Fruit fly (Drosophila melanogaster) whole organism, embryonic: ENCODE measurements around the gene piwi.

Experiments
- Asciz ChIP-seq: fragments of 200-800 bp; sonication (Bioruptor generic); optimal IDR thresholded peaks from 2 replicates; lab custom pipeline; 2017; ENCODE audit warnings: missing biosample characterization, mild to moderate bottlenecking, missing genetic modification characterization, missing genetic modification reagents
- Atf6 ChIP-seq: fragments of 200-800 bp; sonication (Bioruptor generic); IDR thresholded peaks from 2 replicates; pipeline ENCODE4 v1.3.6; 2022; ENCODE audit warnings: missing biosample characterization, missing genetic modification characterization
- B-H1 ChIP-seq: fragments of 200-800 bp; sonication (Bioruptor generic); IDR thresholded peaks from 3 replicates; pipeline ENCODE4 v1.3.6; 2022; ENCODE audit warnings: missing biosample characterization, missing genetic modification characterization
- CG1024 ChIP-seq: fragments of 200-800 bp; sonication (Bioruptor generic); IDR thresholded peaks from 2 replicates; pipeline ENCODE4 v1.3.6; 2022; ENCODE audit warnings: missing biosample characterization, missing genetic modification characterization
- CG11696 ChIP-seq: fragments of 200-800 bp; sonication (Bioruptor generic); IDR thresholded peaks from 2 replicates; pipeline ENCODE4 v1.3.6; 2022; ENCODE audit warnings: missing biosample characterization, missing genetic modification characterization
- CG12219 ChIP-seq: fragments of 200-800 bp; sonication (Bioruptor generic); optimal IDR thresholded peaks from 3 replicates; lab custom pipeline; 2018; ENCODE audit warnings: missing biosample characterization, mild to moderate bottlenecking, missing genetic modification characterization
- CG13424 ChIP-seq: fragments of 200-800 bp; sonication (Bioruptor generic); optimal IDR thresholded peaks from 2 replicates; lab custom pipeline; 2019; ENCODE audit warnings: missing biosample characterization, mild to moderate bottlenecking, missing genetic modification characterization, moderate library complexity
- CG17361 ChIP-seq: fragments of 200-800 bp; sonication (Bioruptor generic); IDR thresholded peaks from 3 replicates; pipeline ENCODE4 v1.3.6; 2022; ENCODE audit warnings: missing biosample characterization, missing genetic modification characterization
- CG17568 ChIP-seq: fragments of 200-800 bp; sonication (Bioruptor generic); optimal IDR thresholded peaks from 2 replicates; lab custom pipeline; 2018; ENCODE audit warnings: missing biosample characterization, mild to moderate bottlenecking, missing genetic modification characterization, moderate library complexity
- CG18262 ChIP-seq: fragments of 200-800 bp; optimal IDR thresholded peaks from 3 replicates; lab custom pipeline; 2019; ENCODE audit warnings: missing biosample characterization, mild to moderate bottlenecking, missing genetic modification characterization, moderate library complexity
- CG18599 ChIP-seq: fragments of 200-800 bp; sonication (Bioruptor generic); optimal IDR thresholded peaks from 3 replicates; lab custom pipeline; 2017; ENCODE audit warnings: missing biosample characterization, missing genetic modification characterization, mild to moderate bottlenecking, moderate library complexity, missing genetic modification reagents
- CG2712 ChIP-seq: fragments of 200-800 bp; optimal IDR thresholded peaks from 3 replicates; lab custom pipeline; 2019; ENCODE audit warnings: missing biosample characterization, mild to moderate bottlenecking, missing genetic modification characterization, moderate library complexity
- CG30403 ChIP-seq: fragments of 200-800 bp; sonication (Bioruptor generic); optimal IDR thresholded peaks from 3 replicates; lab custom pipeline; 2016; ENCODE audit warnings: missing biosample characterization, missing genetic modification characterization
- CG31224 ChIP-seq: fragments of 200-800 bp; sonication (Bioruptor generic); IDR thresholded peaks from 2 replicates; pipeline ENCODE4 v1.3.6; 2022; ENCODE audit warnings: missing biosample characterization, missing genetic modification characterization
- CG4730 ChIP-seq: fragments of 200-800 bp; sonication (Bioruptor generic); IDR thresholded peaks from 2 replicates; pipeline ENCODE4 v1.3.6; 2022; ENCODE audit warnings: missing biosample characterization, missing genetic modification characterization
- CG5180 ChIP-seq: fragments of 200-800 bp; sonication (Bioruptor generic); optimal IDR thresholded peaks from 3 replicates; lab custom pipeline; 2017; ENCODE audit warnings: missing biosample characterization, missing genetic modification characterization, mild to moderate bottlenecking, moderate library complexity, missing genetic modification reagents
- CG6254 ChIP-seq: fragments of 200-800 bp; sonication (Bioruptor generic); optimal IDR thresholded peaks from 3 replicates; lab custom pipeline; 2017; ENCODE audit warnings: mild to moderate bottlenecking, missing biosample characterization, missing genetic modification reagents, missing genetic modification characterization
- CG6689 ChIP-seq: fragments of 200-800 bp; sonication (Bioruptor generic); IDR thresholded peaks from 2 replicates; pipeline ENCODE4 v1.3.6; 2022; ENCODE audit warnings: missing biosample characterization, missing genetic modification characterization
- CG7987 ChIP-seq: fragments of 200-800 bp; sonication (Bioruptor generic); optimal IDR thresholded peaks from 2 replicates; lab custom pipeline; 2018; ENCODE audit warnings: missing biosample characterization, mild to moderate bottlenecking, missing genetic modification characterization, moderate library complexity
- CG8281 ChIP-seq: fragments of 200-800 bp; sonication (Bioruptor generic); optimal IDR thresholded peaks from 2 replicates; lab custom pipeline; 2018; ENCODE audit warnings: missing biosample characterization, mild to moderate bottlenecking, missing genetic modification characterization, moderate library complexity
- CG8290 ChIP-seq, 3 experiments: fragments of 200-800 bp; sonication (Bioruptor generic); optimal IDR thresholded peaks; 2 replicates each; lab custom pipeline; 2016 to 2019; ENCODE audit warnings: missing biosample characterization in 3 of 3, missing genetic modification characterization in 3 of 3, mild to moderate bottlenecking in 2 of 3, moderate library complexity in 1 of 3
- CG9727 ChIP-seq: fragments of 200-800 bp; sonication (Bioruptor generic); optimal IDR thresholded peaks from 3 replicates; lab custom pipeline; 2017; ENCODE audit warnings: missing biosample characterization, mild to moderate bottlenecking, missing genetic modification characterization
- D ChIP-seq, 2 experiments: fragments of 200-800 bp in 1 of 2; fragments of >200 bp in 1 of 2; sonication (Bioruptor generic) in 1 of 2; optimal IDR thresholded peaks; 2 replicates in 1 of 2; 3 replicates in 1 of 2; lab custom pipeline; 2017; ENCODE audit warnings: mild to moderate bottlenecking in 1 of 2, missing biosample characterization in 1 of 2, missing genetic modification characterization in 1 of 2, missing genetic modification reagents in 1 of 2
- Dbx ChIP-seq: fragments of 200-800 bp; sonication (Bioruptor generic); IDR thresholded peaks from 3 replicates; pipeline ENCODE4 v1.3.6; 2022; ENCODE audit warnings: missing biosample characterization, missing genetic modification characterization
- Dip2 ChIP-seq: fragments of 200-800 bp; sonication (Bioruptor generic); IDR thresholded peaks from 2 replicates; pipeline ENCODE4 v1.3.6; 2022; ENCODE audit warnings: missing biosample characterization, missing genetic modification characterization
- E2f1 ChIP-seq: fragments of 200-800 bp; sonication (Bioruptor generic); IDR thresholded peaks from 2 replicates; pipeline ENCODE4 v1.3.6; 2022; ENCODE audit warnings: missing biosample characterization, missing genetic modification characterization
- Ets97D ChIP-seq: fragments of 200-800 bp; sonication (Bioruptor generic); optimal IDR thresholded peaks from 3 replicates; lab custom pipeline; 2016; ENCODE audit warnings: missing biosample characterization, missing genetic modification characterization
- H15 ChIP-seq: fragments of 200-800 bp; sonication (Bioruptor generic); IDR thresholded peaks from 3 replicates; pipeline ENCODE4 v1.3.6; 2022; ENCODE audit warnings: missing biosample characterization, missing genetic modification characterization
- HLH3B ChIP-seq: fragments of 200-800 bp; sonication (Bioruptor generic); IDR thresholded peaks from 2 replicates; pipeline ENCODE4 v1.3.6; 2022; ENCODE audit warnings: missing biosample characterization, missing genetic modification characterization
- Med ChIP-seq: fragments of 200-800 bp; sonication (Bioruptor generic); peaks from one replicate; lab custom pipeline; 2016; ENCODE audit warnings: missing biosample characterization, missing genetic modification characterization, mild to moderate bottlenecking, inconsistent platforms, moderate library complexity
- Meics ChIP-seq: fragments of 200-800 bp; sonication (Bioruptor generic); optimal IDR thresholded peaks from 2 replicates; lab custom pipeline; 2017; ENCODE audit warnings: missing biosample characterization, mild to moderate bottlenecking, missing genetic modification characterization
- NFAT ChIP-seq: fragments of 200-800 bp; sonication (Bioruptor generic); IDR thresholded peaks from 2 replicates; pipeline ENCODE4 v1.3.6; 2022; ENCODE audit warnings: missing biosample characterization, missing genetic modification characterization
- Six4 ChIP-seq: fragments of 200-800 bp; sonication (Bioruptor generic); optimal IDR thresholded peaks from 2 replicates; lab custom pipeline; 2016; ENCODE audit warnings: missing biosample characterization, missing genetic modification characterization
- Spps ChIP-seq: fragments of 200-800 bp; sonication (Bioruptor generic); optimal IDR thresholded peaks from 2 replicates; lab custom pipeline; 2018; ENCODE audit warnings: missing biosample characterization, mild to moderate bottlenecking, missing genetic modification characterization
- TFAM ChIP-seq: fragments of 200-800 bp; sonication (Bioruptor generic); optimal IDR thresholded peaks from 2 replicates; lab custom pipeline; 2017; ENCODE audit warnings: missing biosample characterization, missing genetic modification characterization, inconsistent platforms
- ap ChIP-seq: fragments of 200-800 bp; sonication (Bioruptor generic); IDR thresholded peaks from 2 replicates; pipeline ENCODE4 v1.3.6; 2022; ENCODE audit warnings: missing biosample characterization, missing genetic modification characterization
- ara ChIP-seq: fragments of 200-800 bp; sonication (Bioruptor generic); IDR thresholded peaks from 2 replicates; pipeline ENCODE4 v1.3.6; 2022; ENCODE audit warnings: missing biosample characterization, missing genetic modification characterization
- ato ChIP-seq: fragments of 200-800 bp; sonication (Bioruptor generic); IDR thresholded peaks from 2 replicates; pipeline ENCODE4 v1.3.6; 2022; ENCODE audit warnings: missing biosample characterization, missing genetic modification characterization; ENCODE audit not compliant: partially characterized antibody
- bowl ChIP-seq: fragments of 200-800 bp; sonication (Bioruptor generic); IDR thresholded peaks from 2 replicates; pipeline ENCODE4 v1.3.6; 2022; ENCODE audit warnings: missing biosample characterization, missing genetic modification characterization
- cato ChIP-seq: fragments of 200-800 bp; sonication (Bioruptor generic); optimal IDR thresholded peaks from 2 replicates; lab custom pipeline; 2016; ENCODE audit warnings: missing biosample characterization, missing genetic modification characterization, borderline replicate concordance
- chm ChIP-seq: fragments of 200-800 bp; sonication (Bioruptor generic); IDR thresholded peaks from 2 replicates; pipeline ENCODE4 v1.3.6; 2022; ENCODE audit warnings: missing biosample characterization, missing genetic modification characterization
- esg ChIP-seq: fragments of 200-800 bp; sonication (Bioruptor generic); conservative IDR thresholded peaks from 2 replicates; pipeline ENCODE4 v1.3.6; 2022; ENCODE audit warnings: missing biosample characterization, missing genetic modification characterization
- kah ChIP-seq: fragments of 200-800 bp; sonication (Bioruptor generic); optimal IDR thresholded peaks from 2 replicates; lab custom pipeline; 2018; ENCODE audit warnings: missing biosample characterization, mild to moderate bottlenecking, missing genetic modification characterization
- lbe ChIP-seq: fragments of 200-800 bp; sonication (Bioruptor generic); optimal IDR thresholded peaks from 2 replicates; lab custom pipeline; 2016; ENCODE audit warnings: missing biosample characterization, mild to moderate bottlenecking, missing genetic modification characterization
- lilli ChIP-seq: fragments of 200-800 bp; sonication (Bioruptor generic); optimal IDR thresholded peaks from 3 replicates; lab custom pipeline; 2016; ENCODE audit warnings: missing biosample characterization, missing genetic modification characterization
- peb ChIP-seq: fragments of 200-800 bp; sonication (Bioruptor generic); IDR thresholded peaks from 2 replicates; pipeline ENCODE4 v1.3.6; 2022; ENCODE audit warnings: missing biosample characterization, missing genetic modification characterization
- row ChIP-seq: fragments of 200-800 bp; sonication (Bioruptor generic); IDR thresholded peaks from 3 replicates; pipeline ENCODE4 v1.3.6; 2022; ENCODE audit warnings: missing biosample characterization, missing genetic modification characterization
- sqz ChIP-seq: fragments of 200-800 bp; sonication (Bioruptor generic); optimal IDR thresholded peaks from 3 replicates; lab custom pipeline; 2018; ENCODE audit warnings: missing biosample characterization, mild to moderate bottlenecking, missing genetic modification characterization
- zfh1 ChIP-seq: fragments of 200-800 bp; sonication (Bioruptor generic); IDR thresholded peaks from 3 replicates; pipeline ENCODE4 v1.3.6; 2022; ENCODE audit warnings: missing biosample characterization, missing genetic modification characterization

piwi gene

DNA sequence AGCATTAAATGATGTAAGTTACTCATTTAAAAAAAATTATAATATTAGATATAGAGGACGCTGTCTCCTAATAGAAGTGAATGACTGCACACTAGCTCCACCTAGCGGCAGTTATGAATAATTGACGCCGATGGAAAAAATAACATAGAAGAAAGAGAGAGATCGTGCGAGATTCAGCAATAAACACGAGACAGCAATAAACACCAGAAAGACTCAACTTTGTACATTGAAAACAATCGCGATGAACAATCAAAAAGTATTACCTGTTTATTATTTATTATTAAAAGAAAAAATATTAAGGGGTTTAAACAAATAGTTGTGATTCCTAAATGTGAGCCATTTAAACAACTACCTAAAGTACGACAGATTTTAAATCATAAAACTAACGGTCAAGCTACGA lies 1.1 kb downstream of the piwi start:
- TF ChIP-seq CG6254 (peak; percentile 30), B-H1 (GFP tag; lab: Robert Waterston, UW) (peak; percentile 34; the same call in 1 of the 3 replicates), Meics (GFP tag; lab: Kevin White, UChicago) (peak; percentile 27), CG31224 (peak; percentile 25; the same call in 1 of the 2 replicates), lbe (GFP tag; lab: Kevin White, UChicago) (peak; percentile 17), Spps (tag; lab: Kevin White, UChicago) (peak; percentile 38), NFAT (GFP tag; lab: Robert Waterston, UW) (peak; percentile 66), row (GFP tag; lab: Robert Waterston, UW) (peak; percentile 30; the same call in 1 of the 3 replicates), CG11696 (GFP tag; lab: Robert Waterston, UW) (peak; percentile 68), bowl (0 out of 2 replicates have a peak, but pooled peaks have one; percentile 9), CG30403 (GFP tag; lab: Kevin White, UChicago) (no peak), CG17568 (GFP tag; lab: Kevin White, UChicago) (no peak), HLH3B (GFP tag; lab: Robert Waterston, UW) (peak; percentile 30; the same call in 1 of the 2 replicates), cato (no peak), D (optimal IDR thresholded peaks at IDR 0.05; lab: Kevin White, UChicago) (no peak), D (GFP tag; optimal IDR thresholded peaks at IDR 0.05; lab: Kevin White, UChicago) (peak; percentile 40), CG8281 (tag; lab: Kevin White, UChicago) (peak; percentile 7), CG5180 (peak; percentile 27), peb (GFP tag; lab: Robert Waterston, UW) (peak; percentile 36; the same call in 1 of the 2 replicates), Six4 (GFP tag; lab: Kevin White, UChicago) (peak; percentile 12), zfh1 (GFP tag; lab: Robert Waterston, UW) (0 out of 3 replicates have a peak, but pooled peaks have one; percentile 47), ap (peak; percentile 72), chm (GFP tag; lab: Robert Waterston, UW) (0 out of 2 replicates have a peak, but pooled peaks have one; percentile 9), ara (peak; percentile 63; the same call in 1 of the 2 replicates), CG1024 (GFP tag; lab: Robert Waterston, UW) (peak; percentile 70), CG17361 (GFP tag; lab: Robert Waterston, UW) (peak; percentile 59; the same call in 2 of the 3 replicates), sqz (GFP tag; lab: Kevin White, UChicago) (peak; percentile 76), Asciz (peak; percentile 7), CG13424 (peak; percentile 11), CG8290 (GFP tag; optimal IDR thresholded peaks at IDR 0.05; lab: Kevin White, UChicago) (peak; percentile 76), CG8290 (tag; optimal IDR thresholded peaks at IDR 0.05; lab: Kevin White, UChicago) (no peak), CG9727 (GFP tag; lab: Kevin White, UChicago) (peak; percentile 46), Dbx (no peak), kah (GFP tag; lab: Kevin White, UChicago) (no peak), lilli (peak; percentile 1), H15 (GFP tag; lab: Robert Waterston, UW) (peak; percentile 56), CG18262 (tag; lab: Kevin White, UChicago) (peak; percentile 69), ato (GFP tag; lab: Robert Waterston, UW) (no peak), E2f1 (GFP tag; lab: Robert Waterston, UW) (peak; percentile 39; the same call in 1 of the 2 replicates), CG4730 (GFP tag; lab: Robert Waterston, UW) (0 out of 2 replicates have a peak, but pooled peaks have one; percentile 23), CG2712 (peak; percentile 74), Med (GFP tag; lab: Kevin White, UChicago) (peak; percentile 75), esg (GFP tag; lab: Robert Waterston, UW) (peak; percentile 39), Atf6 (GFP tag; lab: Robert Waterston, UW) (peak; percentile 26; the same call in 1 of the 2 replicates), Dip2 (GFP tag; lab: Robert Waterston, UW) (peak; percentile 91), TFAM (GFP tag; lab: Kevin White, UChicago) (no peak), CG12219 (GFP tag; lab: Kevin White, UChicago) (no peak), CG18599 (GFP tag; lab: Kevin White, UChicago) (no peak), Ets97D (GFP tag; lab: Kevin White, UChicago) (peak; percentile 16), CG6689 (GFP tag; lab: Robert Waterston, UW) (peak; percentile 63), CG7987 (GFP tag; lab: Kevin White, UChicago) (peak; percentile 56)
